Worm (Caenorhabditis elegans) whole organism, young adult: ENCODE measurements around the gene T01C1.4.
A peak's percentile ranks its signal among the peaks of the same experiment; 100 is the strongest.

ENCODE experiments used
- B0019.2 ChIP-seq: fragments of 200-800 bp; sonication (Bioruptor generic); conservative IDR thresholded peaks from 2 replicates; pipeline ENCODE4 v1.3.6; 2022; ENCODE audit warnings: missing genetic modification reagents, missing genetic modification characterization, missing compliant biosample characterization
- C06A6.2 ChIP-seq: fragments of 200-800 bp; sonication (Bioruptor generic); conservative IDR thresholded peaks from 2 replicates; pipeline ENCODE4 v1.3.6; 2022; ENCODE audit warnings: missing genetic modification characterization, missing compliant biosample characterization
- D2030.7 ChIP-seq: fragments of 200-800 bp; sonication (Bioruptor generic); IDR thresholded peaks from 2 replicates; pipeline ENCODE4 v1.3.6; 2022; ENCODE audit warnings: missing genetic modification reagents, missing genetic modification characterization, missing compliant biosample characterization
- F22D6.2 ChIP-seq: sonication (generic microtip); optimal IDR thresholded peaks from 2 replicates; lab custom pipeline; 2016; ENCODE audit warnings: mild to moderate bottlenecking, missing genetic modification characterization, missing compliant biosample characterization
- F23B12.7 ChIP-seq: sonication (generic microtip); optimal IDR thresholded peaks from 2 replicates; lab custom pipeline; 2017; ENCODE audit warnings: missing genetic modification characterization, mild to moderate bottlenecking, missing compliant biosample characterization, antibody characterized with exemption, moderate library complexity; ENCODE audit not compliant: insufficient read depth
- F57A8.1 ChIP-seq: fragments of 200-800 bp; sonication (Bioruptor generic); optimal IDR thresholded peaks from 2 replicates; lab custom pipeline; 2018; ENCODE audit warnings: mild to moderate bottlenecking, missing genetic modification characterization, moderate library complexity, missing compliant biosample characterization
- K12H6.12 ChIP-seq: fragments of 200-800 bp; sonication (Bioruptor generic); optimal IDR thresholded peaks from 2 replicates; lab custom pipeline; 2018; ENCODE audit warnings: mild to moderate bottlenecking, missing genetic modification characterization, missing compliant biosample characterization
- T26A5.8 ChIP-seq: sonication (generic microtip); optimal IDR thresholded peaks from 2 replicates; lab custom pipeline; 2016; ENCODE audit warnings: missing genetic modification characterization, missing compliant biosample characterization
- Y53G8AR.9 ChIP-seq: fragments of 200-800 bp; sonication (Bioruptor generic); conservative IDR thresholded peaks from 2 replicates; pipeline ENCODE4 v1.3.6; 2022; ENCODE audit warnings: missing genetic modification reagents, missing genetic modification characterization, missing compliant biosample characterization
- Y67H2A.10 ChIP-seq: fragments of 200-800 bp; sonication (Bioruptor generic); conservative IDR thresholded peaks from 2 replicates; pipeline ENCODE4 v1.3.6; 2022; ENCODE audit warnings: missing genetic modification reagents, missing genetic modification characterization, missing compliant biosample characterization
- Y79H2A.3 ChIP-seq: fragments of 200-800 bp; sonication (Bioruptor generic); conservative IDR thresholded peaks from 2 replicates; pipeline ENCODE4 v1.3.6; 2022; ENCODE audit warnings: missing genetic modification reagents, missing genetic modification characterization, missing compliant biosample characterization
- athp-1 ChIP-seq: sonication (generic microtip); optimal IDR thresholded peaks from 2 replicates; lab custom pipeline; 2017; ENCODE audit warnings: mild to moderate bottlenecking, missing genetic modification characterization, missing compliant biosample characterization
- attf-3 ChIP-seq: fragments of 200-800 bp; sonication (Bioruptor generic); conservative IDR thresholded peaks from 2 replicates; pipeline ENCODE4 v1.3.6; 2022; ENCODE audit warnings: missing genetic modification reagents, missing genetic modification characterization, missing compliant biosample characterization
- bed-1 ChIP-seq: fragments of 200-800 bp; sonication (Bioruptor generic); IDR thresholded peaks from 2 replicates; pipeline ENCODE4 v1.3.6; 2022; ENCODE audit warnings: missing genetic modification reagents, missing genetic modification characterization, missing compliant biosample characterization
- cebp-1 ChIP-seq, 2 experiments: fragments of 200-800 bp in 1 of 2; sonication (Bioruptor generic) in 1 of 2; sonication (generic microtip) in 1 of 2; IDR thresholded peaks in 1 of 2; optimal IDR thresholded peaks in 1 of 2; 2 replicates each; pipeline versions ENCODE4 v1.3.6 to Lab custom; 2017 to 2022; ENCODE audit warnings: missing compliant biosample characterization in 2 of 2, missing genetic modification characterization in 2 of 2, mild to moderate bottlenecking in 1 of 2, missing genetic modification reagents in 1 of 2, moderate library complexity in 1 of 2
- ceh-100 ChIP-seq: fragments of 200-800 bp; sonication (Bioruptor generic); IDR thresholded peaks from 2 replicates; pipeline ENCODE4 v1.3.6; 2022; ENCODE audit warnings: missing genetic modification reagents, missing genetic modification characterization, missing compliant biosample characterization
- ceh-27 ChIP-seq: fragments of 200-800 bp; sonication (Bioruptor generic); optimal IDR thresholded peaks from 2 replicates; lab custom pipeline; 2018; ENCODE audit warnings: mild to moderate bottlenecking, missing genetic modification characterization, moderate library complexity, missing compliant biosample characterization
- ceh-58 ChIP-seq: fragments of 200-800 bp; sonication (Bioruptor generic); IDR thresholded peaks from 2 replicates; pipeline ENCODE4 v1.3.6; 2022; ENCODE audit warnings: missing genetic modification characterization, missing compliant biosample characterization
- ceh-91 ChIP-seq: fragments of 200-800 bp; sonication (Bioruptor generic); IDR thresholded peaks from 2 replicates; pipeline ENCODE4 v1.3.6; 2022; ENCODE audit warnings: missing genetic modification reagents, missing genetic modification characterization, missing compliant biosample characterization
- chd-7 ChIP-seq: sonication (generic microtip); optimal IDR thresholded peaks from 2 replicates; lab custom pipeline; 2016; ENCODE audit warnings: mild to moderate bottlenecking, missing genetic modification characterization, moderate library complexity, missing compliant biosample characterization
- dpff-1 ChIP-seq: sonication (generic microtip); optimal IDR thresholded peaks from 2 replicates; lab custom pipeline; 2017; ENCODE audit warnings: mild to moderate bottlenecking, missing genetic modification characterization, missing compliant biosample characterization
- egl-44 ChIP-seq: fragments of 200-800 bp; sonication (Bioruptor generic); IDR thresholded peaks from 2 replicates; pipeline ENCODE4 v1.3.6; 2022; ENCODE audit warnings: missing genetic modification reagents, missing genetic modification characterization, missing compliant biosample characterization
- ets-4 ChIP-seq: fragments of 200-800 bp; sonication (Bioruptor generic); optimal IDR thresholded peaks from 2 replicates; lab custom pipeline; 2018; ENCODE audit warnings: mild to moderate bottlenecking, missing genetic modification characterization, missing compliant biosample characterization
- him-1 ChIP-seq: sonication (generic microtip); optimal IDR thresholded peaks from 2 replicates; lab custom pipeline; 2016; ENCODE audit warnings: missing genotype, missing genetic modification reagents, missing genetic modification characterization, missing compliant biosample characterization
- hmg-1.2 ChIP-seq: fragments of 200-800 bp; sonication (Bioruptor generic); IDR thresholded peaks from 2 replicates; pipeline ENCODE4 v1.3.6; 2022; ENCODE audit warnings: missing genetic modification reagents, missing genetic modification characterization, missing compliant biosample characterization
- hmg-20 ChIP-seq: fragments of 200-800 bp; sonication (Bioruptor generic); IDR thresholded peaks from 2 replicates; pipeline ENCODE4 v1.3.6; 2022; ENCODE audit warnings: missing genetic modification reagents, missing genetic modification characterization, missing compliant biosample characterization
- lin-40 ChIP-seq: sonication (generic microtip); optimal IDR thresholded peaks from 2 replicates; lab custom pipeline; 2016; ENCODE audit warnings: missing genetic modification characterization, mild to moderate bottlenecking, missing compliant biosample characterization, missing genotype, missing genetic modification reagents
- madf-6 ChIP-seq: fragments of 200-800 bp; sonication (Bioruptor generic); IDR thresholded peaks from 2 replicates; pipeline ENCODE4 v1.3.6; 2022; ENCODE audit warnings: missing genetic modification reagents, missing genetic modification characterization, missing compliant biosample characterization
- madf-8 ChIP-seq: fragments of 200-800 bp; sonication (Bioruptor generic); conservative IDR thresholded peaks from 2 replicates; pipeline ENCODE4 v1.3.6; 2022; ENCODE audit warnings: missing genetic modification reagents, missing genetic modification characterization, missing compliant biosample characterization
- mel-28 ChIP-seq: sonication (generic microtip); optimal IDR thresholded peaks from 2 replicates; lab custom pipeline; 2016; ENCODE audit warnings: borderline replicate concordance, mild to moderate bottlenecking, missing genetic modification characterization, missing compliant biosample characterization
- mes-4 ChIP-seq: sonication (generic microtip); optimal IDR thresholded peaks from 2 replicates; lab custom pipeline; 2016; ENCODE audit warnings: missing genotype, missing genetic modification characterization, missing compliant biosample characterization
- nhr-120 ChIP-seq: fragments of 200-800 bp; sonication (Bioruptor generic); IDR thresholded peaks from 2 replicates; pipeline ENCODE4 v1.3.6; 2022; ENCODE audit warnings: missing genetic modification characterization, missing compliant biosample characterization
- nhr-179 ChIP-seq: sonication (generic microtip); optimal IDR thresholded peaks from 2 replicates; lab custom pipeline; 2016; ENCODE audit warnings: mild to moderate bottlenecking, missing genetic modification characterization, missing compliant biosample characterization
- nhr-80 ChIP-seq: sonication (generic microtip); optimal IDR thresholded peaks from 2 replicates; lab custom pipeline; 2016; ENCODE audit warnings: missing genetic modification characterization, missing compliant biosample characterization
- repo-1 ChIP-seq: sonication (generic microtip); optimal IDR thresholded peaks from 2 replicates; lab custom pipeline; 2017; ENCODE audit warnings: mild to moderate bottlenecking, missing genetic modification characterization, missing compliant biosample characterization
- rpc-1 ChIP-seq, 2 experiments: fragments of 150-350 bp in 1 of 2; sonication (generic microtip) in 1 of 2; optimal IDR thresholded peaks; 2 replicates each; lab custom pipeline; 2014 to 2018; ENCODE audit warnings: missing biosample characterization in 1 of 2, missing genetic modification characterization in 1 of 2, missing genetic modification reagents in 1 of 2, missing genotype in 1 of 2
- snpc-3.4 ChIP-seq: sonication (generic microtip); optimal IDR thresholded peaks from 2 replicates; lab custom pipeline; 2017; ENCODE audit warnings: missing genetic modification characterization, mild to moderate bottlenecking, missing compliant biosample characterization, antibody characterized with exemption, moderate library complexity, missing genotype, missing genetic modification reagents
- somi-1 ChIP-seq: fragments of 200-800 bp; sonication (Bioruptor generic); optimal IDR thresholded peaks from 2 replicates; lab custom pipeline; 2018; ENCODE audit warnings: mild to moderate bottlenecking, missing genetic modification characterization, missing compliant biosample characterization
- tbx-9 ChIP-seq: sonication (generic microtip); optimal IDR thresholded peaks from 2 replicates; lab custom pipeline; 2016; ENCODE audit warnings: borderline replicate concordance, missing genetic modification characterization, inconsistent platforms, missing compliant biosample characterization
- unc-62 ChIP-seq: fragments of 150-350 bp; optimal IDR thresholded peaks from 2 replicates; lab custom pipeline; 2014; ENCODE audit warnings: missing biosample characterization, missing genetic modification reagents, missing genetic modification characterization
- xnd-1 ChIP-seq: sonication (generic microtip); optimal IDR thresholded peaks from 2 replicates; lab custom pipeline; 2016; ENCODE audit warnings: missing genotype, missing genetic modification reagents, missing genetic modification characterization, missing compliant biosample characterization
- zim-3 ChIP-seq: sonication (generic microtip); optimal IDR thresholded peaks from 2 replicates; lab custom pipeline; 2017; ENCODE audit warnings: mild to moderate bottlenecking, missing genetic modification characterization, moderate library complexity, missing compliant biosample characterization
- ztf-25 ChIP-seq: fragments of 200-800 bp; sonication (Bioruptor generic); IDR thresholded peaks from 2 replicates; pipeline ENCODE4 v1.3.6; 2022; ENCODE audit warnings: missing genetic modification reagents, missing genetic modification characterization, missing compliant biosample characterization
- ztf-3 ChIP-seq: fragments of 200-800 bp; sonication (Bioruptor generic); optimal IDR thresholded peaks from 2 replicates; lab custom pipeline; 2018; ENCODE audit warnings: mild to moderate bottlenecking, missing genetic modification characterization, missing compliant biosample characterization

Gene T01C1.4

ce11 chrX:10766123-10766622 is 49.3 kb upstream of the T01C1.4 start (continued):
- TF ChIP-seq madf-6 (no peak), Y79H2A.3 (GFP tag; lab: Robert Waterston, UW) (no peak), cebp-1 (GFP tag; IDR thresholded peaks at IDR 0.05; lab: Robert Waterston, UW) (no peak), cebp-1 (tag; optimal IDR thresholded peaks at IDR 0.05; lab: Kevin White, UChicago) (peak; percentile 89), bed-1 (GFP tag; lab: Robert Waterston, UW) (no peak), unc-62 (GFP tag; lab: Kevin White, UChicago) (peak; percentile 58), him-1 (no peak), ztf-3 (GFP tag; lab: Kevin White, UChicago) (peak; percentile 6), T26A5.8 (tag; lab: Kevin White, UChicago) (no peak), C06A6.2 (GFP tag; lab: Robert Waterston, UW) (peak; percentile 74), hmg-1.2 (GFP tag; lab: Robert Waterston, UW) (peak; percentile 91), xnd-1 (tag; lab: Kevin White, UChicago) (no peak), madf-8 (GFP tag; lab: Robert Waterston, UW) (no peak), ceh-27 (GFP tag; lab: Kevin White, UChicago) (peak; percentile 43), attf-3 (GFP tag; lab: Robert Waterston, UW) (0 out of 2 replicates have a peak, but pooled peaks have one; percentile 22), D2030.7 (GFP tag; lab: Robert Waterston, UW) (no peak), somi-1 (GFP tag; lab: Kevin White, UChicago) (peak; percentile 89), nhr-120 (no peak), nhr-80 (tag; lab: Kevin White, UChicago) (peak; percentile 92), snpc-3.4 (tag; lab: Kevin White, UChicago) (peak; percentile 39), ceh-58 (GFP tag; lab: Robert Waterston, UW) (no peak), nhr-179 (tag; lab: Kevin White, UChicago) (no peak), lin-40 (tag; lab: Kevin White, UChicago) (peak; percentile 96), ceh-100 (GFP tag; lab: Robert Waterston, UW) (no peak), K12H6.12 (peak; percentile 91), B0019.2 (GFP tag; lab: Robert Waterston, UW) (no peak), mel-28 (tag; lab: Kevin White, UChicago) (no peak), ceh-91 (GFP tag; lab: Robert Waterston, UW) (no peak), egl-44 (GFP tag; lab: Robert Waterston, UW) (peak; percentile 91), F57A8.1 (GFP tag; lab: Kevin White, UChicago) (no peak), tbx-9 (tag; lab: Kevin White, UChicago) (no peak), ets-4 (GFP tag; lab: Kevin White, UChicago) (peak; percentile 44), Y67H2A.10 (no peak), zim-3 (no peak), rpc-1 (optimal IDR thresholded peaks at IDR 0.05; lab: Kevin White, UChicago) (no peak), rpc-1 (tag; optimal IDR thresholded peaks at IDR 0.05; lab: Kevin White, UChicago) (no peak), F22D6.2 (tag; lab: Kevin White, UChicago) (peak; percentile 3)

- TF ChIP-seq athp-1 (no peak), dpff-1 (tag; lab: Kevin White, UChicago) (no peak), ceh-58 (GFP tag; lab: Robert Waterston, UW) (no peak), ztf-25 (GFP tag; lab: Robert Waterston, UW) (no peak), mes-4 (tag; lab: Kevin White, UChicago) (no peak), somi-1 (GFP tag; lab: Kevin White, UChicago) (no peak), hmg-20 (no peak), Y53G8AR.9 (GFP tag; lab: Robert Waterston, UW) (no peak), repo-1 (tag; lab: Kevin White, UChicago) (no peak), F23B12.7 (no peak), chd-7 (tag; lab: Kevin White, UChicago) (no peak), ztf-3 (GFP tag; lab: Kevin White, UChicago) (no peak)
Observed at ce11 chrX:10763383-10763782, 46.5 kb upstream of the T01C1.4 start.
